Worm (Caenorhabditis elegans): ENCODE measurements around the gene C53A5.2.

ce11 chrV:14505745-14506214 is 17.2 kb downstream of the C53A5.2 start:
- TF ChIP-seq ztf-11 (tag; optimal IDR thresholded peaks at IDR 0.05) (no peak), lsy-2 (tag; optimal IDR thresholded peaks at IDR 0.05) (no peak), pha-4 (tag; optimal IDR thresholded peaks at IDR 0.05) (no peak), sptf-1 (tag; optimal IDR thresholded peaks at IDR 0.05) (peak; percentile 30), zip-8 (tag; optimal IDR thresholded peaks at IDR 0.05) (no peak), nhr-76 (tag; optimal IDR thresholded peaks at IDR 0.05) (no peak), unc-39 (tag; optimal IDR thresholded peaks at IDR 0.05) (no peak), sem-2 (GFP tag; optimal IDR thresholded peaks at IDR 0.05) (peak; percentile 7), nhr-2 (tag; optimal IDR thresholded peaks at IDR 0.05) (no peak)
